Fruit fly (Drosophila melanogaster) Kc167 (cell line): ENCODE measurements around the gene agt.

Source experiments
- Myc ChIP-seq: fragments of >200 bp; optimal IDR thresholded peaks from 2 replicates; lab custom pipeline; 2017; ENCODE audit warnings: missing external identifiers
- Sin3A ChIP-seq: fragments of >200 bp; optimal IDR thresholded peaks from 2 replicates; lab custom pipeline; 2018; ENCODE audit warnings: missing external identifiers
- h ChIP-seq: fragments of >200 bp; optimal IDR thresholded peaks from 3 replicates; lab custom pipeline; 2018; ENCODE audit warnings: missing external identifiers
- psq ChIP-seq: fragments of >200 bp; optimal IDR thresholded peaks from 2 replicates; lab custom pipeline; 2017; ENCODE audit warnings: missing external identifiers
- ttk ChIP-seq: sonication (Bioruptor generic); optimal IDR thresholded peaks from 2 replicates; lab custom pipeline; 2017; ENCODE audit warnings: missing external identifiers

DNA sequence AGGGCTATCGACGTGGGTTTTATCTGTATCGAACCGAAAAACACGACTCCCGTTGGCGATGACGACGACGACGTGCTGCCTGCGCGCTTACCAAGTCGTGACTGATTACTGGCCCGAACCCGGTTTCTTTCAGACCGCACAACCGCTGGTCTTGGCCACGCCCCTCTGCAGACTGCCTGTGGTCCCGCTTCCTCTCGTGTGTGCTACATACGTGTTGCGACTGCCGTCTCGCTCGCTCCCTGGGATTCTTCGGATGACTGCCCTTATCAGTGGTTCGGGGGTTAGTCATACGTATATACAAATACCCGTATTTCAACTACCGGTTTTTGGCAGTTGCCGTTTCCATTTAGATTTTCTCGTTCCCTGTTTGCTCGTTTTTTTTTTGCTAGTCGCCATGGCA lies 18.6 kb upstream of the agt start, which contains the start of gene lab:
- TF ChIP-seq Sin3A (lab: Kevin White, UChicago): no peak
- no peak for TF ChIP-seq h (lab: Kevin White, UChicago)
- no peak for TF ChIP-seq Myc (lab: Kevin White, UChicago)
- TF ChIP-seq ttk (lab: Kevin White, UChicago): no peak
- TF ChIP-seq psq (lab: Kevin White, UChicago): no peak
